Worm (Caenorhabditis elegans): ENCODE measurements around the gene ZK112.4.

Gene ZK112.4

ce11 chrIII:7716550-7716949 lies 13.3 kb downstream of the ZK112.4 start:
- no peak for TF ChIP-seq unc-62 (GFP tag; optimal IDR thresholded peaks at IDR 0.05)

- TF ChIP-seq unc-62 (GFP tag; optimal IDR thresholded peaks at IDR 0.05), result no peak
These were observed 17.9 kb downstream of the ZK112.4 start, which contains the start of gene C03B8.3 for ce11 chrIII:7711908-7712359. TSS of gene C03B8.3 (plus strand) at chrIII:7712309.

- TF ChIP-seq unc-62 (GFP tag; optimal IDR thresholded peaks at IDR 0.05), result no peak
These were observed 18.3 kb downstream of the ZK112.4 start for ce11 chrIII:7711495-7711894.

ce11 chrIII:7710943-7711342 lies 18.9 kb downstream of the ZK112.4 start:
- no peak for TF ChIP-seq unc-62 (GFP tag; optimal IDR thresholded peaks at IDR 0.05)

ce11 chrIII:7710066-7710465 lies 19.7 kb downstream of the ZK112.4 start:
- no peak for TF ChIP-seq unc-62 (GFP tag; optimal IDR thresholded peaks at IDR 0.05)

- no peak for TF ChIP-seq unc-62 (GFP tag; optimal IDR thresholded peaks at IDR 0.05)
These were observed 20.4 kb downstream of the ZK112.4 start, which contains the start of gene lin-13 for ce11 chrIII:7709391-7709790. TSS of gene lin-13 (minus strand) at chrIII:7709491.

ce11 chrIII:7703474-7703873 lies 26.3 kb downstream of the ZK112.4 start:
- TF ChIP-seq unc-62 (GFP tag; optimal IDR thresholded peaks at IDR 0.05), result no peak

- TF ChIP-seq unc-62 (GFP tag; optimal IDR thresholded peaks at IDR 0.05), result no peak
These were observed 35.5 kb downstream of the ZK112.4 start, which contains the start of gene C18H2.5 for ce11 chrIII:7694274-7694673. TSS of gene C18H2.5 (minus strand) at chrIII:7694374.

- TF ChIP-seq unc-62 (GFP tag; optimal IDR thresholded peaks at IDR 0.05), result no peak
These were observed 37.5 kb downstream of the ZK112.4 start for ce11 chrIII:7692287-7692686.
